Fruit fly (Drosophila melanogaster) whole organism, embryonic: ENCODE measurements around the gene CG13081.
A peak's percentile ranks its signal among the peaks of the same experiment; 100 is the strongest.

Source experiments
- Atf-2 ChIP-seq: fragments of 200-800 bp; sonication (Bioruptor generic); optimal IDR thresholded peaks from 2 replicates; lab custom pipeline; 2016; ENCODE audit warnings: missing biosample characterization, missing genetic modification characterization
- Atf3 ChIP-seq: fragments of 200-800 bp; sonication (Bioruptor generic); optimal IDR thresholded peaks from 3 replicates; lab custom pipeline; 2016; ENCODE audit warnings: missing biosample characterization, missing genetic modification characterization
- B-H1 ChIP-seq: fragments of 200-800 bp; sonication (Bioruptor generic); IDR thresholded peaks from 3 replicates; pipeline ENCODE4 v1.3.6; 2022; ENCODE audit warnings: missing biosample characterization, missing genetic modification characterization
- Blimp-1 ChIP-seq: fragments of 200-800 bp; sonication (Bioruptor generic); optimal IDR thresholded peaks from 3 replicates; lab custom pipeline; 2018; ENCODE audit warnings: missing biosample characterization, missing genetic modification characterization, mild to moderate bottlenecking, moderate library complexity, missing genetic modification reagents
- C15 ChIP-seq: fragments of 200-800 bp; sonication (Bioruptor generic); IDR thresholded peaks from 3 replicates; pipeline ENCODE4 v1.3.6; 2022; ENCODE audit warnings: missing biosample characterization, missing genetic modification characterization
- CG10321 ChIP-seq: fragments of 200-800 bp; sonication (Bioruptor generic); IDR thresholded peaks from 2 replicates; pipeline ENCODE4 v1.3.6; 2022; ENCODE audit warnings: missing biosample characterization, missing genetic modification characterization
- CG11247 ChIP-seq: fragments of 200-800 bp; sonication (Bioruptor generic); IDR thresholded peaks from 2 replicates; pipeline ENCODE4 v1.3.6; 2022; ENCODE audit warnings: missing biosample characterization, missing genetic modification characterization
- CG12391 ChIP-seq: fragments of 200-800 bp; sonication (Bioruptor generic); optimal IDR thresholded peaks from 3 replicates; lab custom pipeline; 2018; ENCODE audit warnings: missing biosample characterization, mild to moderate bottlenecking, missing genetic modification characterization, moderate library complexity
- CG12659 ChIP-seq: fragments of 200-800 bp; sonication (Bioruptor generic); optimal IDR thresholded peaks from 3 replicates; lab custom pipeline; 2017; ENCODE audit warnings: mild to moderate bottlenecking, missing biosample characterization, missing genetic modification reagents, missing genetic modification characterization
- CG15073 ChIP-seq: fragments of 200-800 bp; sonication (Bioruptor generic); optimal IDR thresholded peaks from 2 replicates; lab custom pipeline; 2016; ENCODE audit warnings: missing biosample characterization, missing genetic modification characterization
- CG15514 ChIP-seq: fragments of 200-800 bp; sonication (Bioruptor generic); optimal IDR thresholded peaks from 3 replicates; lab custom pipeline; 2017; ENCODE audit warnings: missing biosample characterization, missing genetic modification characterization, mild to moderate bottlenecking, moderate library complexity, missing genetic modification reagents
- CG15696 ChIP-seq: fragments of 200-800 bp; sonication (Bioruptor generic); optimal IDR thresholded peaks from 2 replicates; lab custom pipeline; 2019; ENCODE audit warnings: missing biosample characterization, mild to moderate bottlenecking, missing genetic modification characterization, moderate library complexity
- CG16863 ChIP-seq: fragments of 200-800 bp; sonication (Bioruptor generic); optimal IDR thresholded peaks from 3 replicates; lab custom pipeline; 2016; ENCODE audit warnings: missing biosample characterization, missing genetic modification characterization
- CG17361 ChIP-seq: fragments of 200-800 bp; sonication (Bioruptor generic); IDR thresholded peaks from 3 replicates; pipeline ENCODE4 v1.3.6; 2022; ENCODE audit warnings: missing biosample characterization, missing genetic modification characterization
- CG18599 ChIP-seq: fragments of 200-800 bp; sonication (Bioruptor generic); optimal IDR thresholded peaks from 3 replicates; lab custom pipeline; 2017; ENCODE audit warnings: missing biosample characterization, missing genetic modification characterization, mild to moderate bottlenecking, moderate library complexity, missing genetic modification reagents
- CG2129 ChIP-seq: fragments of 200-800 bp; sonication (Bioruptor generic); IDR thresholded peaks from 2 replicates; pipeline ENCODE4 v1.3.6; 2022; ENCODE audit warnings: missing biosample characterization, missing genetic modification characterization; ENCODE audit not compliant: partially characterized antibody
- CG32532 ChIP-seq: fragments of 200-800 bp; sonication (Bioruptor generic); IDR thresholded peaks from 2 replicates; pipeline ENCODE4 v1.3.6; 2022; ENCODE audit warnings: missing biosample characterization, missing genetic modification characterization
- CG3995 ChIP-seq: fragments of 200-800 bp; sonication (Bioruptor generic); optimal IDR thresholded peaks from 3 replicates; lab custom pipeline; 2016; ENCODE audit warnings: missing biosample characterization, missing genetic modification characterization
- CG4617 ChIP-seq: fragments of 200-800 bp; sonication (Bioruptor generic); optimal IDR thresholded peaks from 3 replicates; lab custom pipeline; 2016; ENCODE audit warnings: missing biosample characterization, missing genetic modification characterization, borderline replicate concordance
- CG6254 ChIP-seq: fragments of 200-800 bp; sonication (Bioruptor generic); optimal IDR thresholded peaks from 3 replicates; lab custom pipeline; 2017; ENCODE audit warnings: mild to moderate bottlenecking, missing biosample characterization, missing genetic modification reagents, missing genetic modification characterization
- CG8359 ChIP-seq: fragments of 200-800 bp; sonication (Bioruptor generic); optimal IDR thresholded peaks from 2 replicates; lab custom pipeline; 2017; ENCODE audit warnings: missing biosample characterization, mild to moderate bottlenecking, missing genetic modification characterization, borderline replicate concordance
- CG8765 ChIP-seq: fragments of 200-800 bp; sonication (Bioruptor generic); IDR thresholded peaks from 2 replicates; pipeline ENCODE4 v1.3.6; 2022; ENCODE audit warnings: missing biosample characterization, missing genetic modification characterization
- CG9609 ChIP-seq: fragments of 200-800 bp; sonication (Bioruptor generic); optimal IDR thresholded peaks from 3 replicates; lab custom pipeline; 2016; ENCODE audit warnings: missing biosample characterization, missing genetic modification characterization
- CHES-1-like ChIP-seq: fragments of 200-800 bp; sonication (Bioruptor generic); optimal IDR thresholded peaks from 2 replicates; lab custom pipeline; 2016; ENCODE audit warnings: missing biosample characterization, missing genetic modification characterization
- CoRest ChIP-seq: fragments of 200-800 bp; sonication (Bioruptor generic); optimal IDR thresholded peaks from 3 replicates; lab custom pipeline; 2018; ENCODE audit warnings: missing biosample characterization, mild to moderate bottlenecking, missing genetic modification characterization, moderate library complexity
- D19B ChIP-seq: fragments of 200-800 bp; sonication (Bioruptor generic); optimal IDR thresholded peaks from 2 replicates; lab custom pipeline; 2017; ENCODE audit warnings: missing biosample characterization, mild to moderate bottlenecking, missing genetic modification characterization
- Doc2 ChIP-seq: fragments of 200-800 bp; sonication (Bioruptor generic); IDR thresholded peaks from 2 replicates; pipeline ENCODE4 v1.3.6; 2022; ENCODE audit warnings: missing biosample characterization, missing genetic modification characterization
- Dp ChIP-seq: fragments of 200-800 bp; sonication (Bioruptor generic); optimal IDR thresholded peaks from 2 replicates; lab custom pipeline; 2018; ENCODE audit warnings: missing biosample characterization, mild to moderate bottlenecking, missing genetic modification characterization, moderate library complexity
- ERR ChIP-seq: fragments of 200-800 bp; sonication (Bioruptor generic); optimal IDR thresholded peaks from 2 replicates; lab custom pipeline; 2016; ENCODE audit warnings: missing biosample characterization, missing genetic modification characterization
- Jarid2 ChIP-seq: fragments of 200-800 bp; sonication (Bioruptor generic); optimal IDR thresholded peaks from 3 replicates; lab custom pipeline; 2017; ENCODE audit warnings: mild to moderate bottlenecking, missing biosample characterization, missing genetic modification reagents, missing genetic modification characterization
- MESR4 ChIP-seq: fragments of 200-800 bp; sonication (Bioruptor generic); optimal IDR thresholded peaks from 2 replicates; lab custom pipeline; 2018; ENCODE audit warnings: missing biosample characterization, mild to moderate bottlenecking, missing genetic modification characterization, moderate library complexity
- NFAT ChIP-seq: fragments of 200-800 bp; sonication (Bioruptor generic); IDR thresholded peaks from 2 replicates; pipeline ENCODE4 v1.3.6; 2022; ENCODE audit warnings: missing biosample characterization, missing genetic modification characterization
- Sry-β ChIP-seq: fragments of 200-800 bp; sonication (Bioruptor generic); optimal IDR thresholded peaks from 2 replicates; lab custom pipeline; 2018; ENCODE audit warnings: missing biosample characterization, mild to moderate bottlenecking, missing genetic modification characterization, moderate library complexity
- Usf ChIP-seq: fragments of 200-800 bp; sonication (Bioruptor generic); optimal IDR thresholded peaks from 2 replicates; lab custom pipeline; 2017; ENCODE audit warnings: missing genotype, missing biosample characterization, missing genetic modification characterization
- bigmax ChIP-seq: fragments of 200-800 bp; sonication (Bioruptor generic); optimal IDR thresholded peaks from 2 replicates; lab custom pipeline; 2018; ENCODE audit warnings: missing biosample characterization, mild to moderate bottlenecking, missing genetic modification characterization
- btn ChIP-seq: fragments of 200-800 bp; sonication (Bioruptor generic); optimal IDR thresholded peaks from 2 replicates; lab custom pipeline; 2016; ENCODE audit warnings: missing biosample characterization, missing genetic modification characterization
- fd3F ChIP-seq: fragments of 200-800 bp; sonication (Bioruptor generic); optimal IDR thresholded peaks from 2 replicates; lab custom pipeline; 2018; ENCODE audit warnings: missing biosample characterization, mild to moderate bottlenecking, missing genetic modification characterization, moderate library complexity
- gfzf ChIP-seq: fragments of 200-800 bp; sonication (Bioruptor generic); optimal IDR thresholded peaks from 2 replicates; lab custom pipeline; 2016; ENCODE audit warnings: missing biosample characterization, mild to moderate bottlenecking, missing genetic modification characterization, moderate library complexity
- gt ChIP-seq: fragments of 200-800 bp; sonication (Bioruptor generic); IDR thresholded peaks from 2 replicates; pipeline ENCODE4 v1.3.6; 2022; ENCODE audit warnings: missing biosample characterization, missing genetic modification characterization
- hbn ChIP-seq: fragments of 200-800 bp; sonication (Bioruptor generic); IDR thresholded peaks from 2 replicates; pipeline ENCODE4 v1.3.6; 2022; ENCODE audit warnings: missing biosample characterization, missing genetic modification characterization; ENCODE audit not compliant: partially characterized antibody
- mam ChIP-seq: fragments of 200-800 bp; sonication (Bioruptor generic); optimal IDR thresholded peaks from 3 replicates; lab custom pipeline; 2016; ENCODE audit warnings: missing biosample characterization, missing genetic modification characterization
- nmo ChIP-seq: fragments of 200-800 bp; sonication (Bioruptor generic); optimal IDR thresholded peaks from 2 replicates; lab custom pipeline; 2018; ENCODE audit warnings: missing biosample characterization, mild to moderate bottlenecking, missing genetic modification characterization, moderate library complexity
- odd ChIP-seq: fragments of 200-800 bp; sonication (Bioruptor generic); optimal IDR thresholded peaks from 2 replicates; lab custom pipeline; 2017; ENCODE audit warnings: missing biosample characterization, mild to moderate bottlenecking, missing genetic modification characterization
- org-1 ChIP-seq: fragments of 200-800 bp; sonication (Bioruptor generic); optimal IDR thresholded peaks from 2 replicates; lab custom pipeline; 2017; ENCODE audit warnings: missing biosample characterization, missing genetic modification characterization
- repo ChIP-seq: fragments of 200-800 bp; sonication (Bioruptor generic); optimal IDR thresholded peaks from 2 replicates; lab custom pipeline; 2016; ENCODE audit warnings: missing biosample characterization, missing genetic modification characterization
- tin ChIP-seq: fragments of 200-800 bp; sonication (Bioruptor generic); optimal IDR thresholded peaks from 3 replicates; lab custom pipeline; 2016; ENCODE audit warnings: missing biosample characterization, missing genetic modification characterization
- tup ChIP-seq: fragments of 200-800 bp; sonication (Bioruptor generic); optimal IDR thresholded peaks from 2 replicates; lab custom pipeline; 2016; ENCODE audit warnings: missing biosample characterization, mild to moderate bottlenecking, missing genetic modification characterization, moderate library complexity
- wek ChIP-seq: fragments of 200-800 bp; sonication (Bioruptor generic); optimal IDR thresholded peaks from 3 replicates; lab custom pipeline; 2018; ENCODE audit warnings: missing biosample characterization, mild to moderate bottlenecking, missing genetic modification characterization, moderate library complexity
- z ChIP-seq: fragments of 200-800 bp; sonication (Bioruptor generic); IDR thresholded peaks from 3 replicates; pipeline ENCODE4 v1.3.6; 2022; ENCODE audit warnings: missing biosample characterization, missing genetic modification characterization
- zfh2 ChIP-seq: fragments of 200-800 bp; sonication (Bioruptor generic); optimal IDR thresholded peaks from 2 replicates; lab custom pipeline; 2016; ENCODE audit warnings: missing biosample characterization, missing genetic modification characterization

The CG13081 gene

dm6 chr2L:19528308-19528707 is 12.1 kb upstream of the CG13081 start (continued):
- TF ChIP-seq CG4617 (GFP tag; lab: Kevin White, UChicago) (peak; percentile 67), gfzf (GFP tag; lab: Kevin White, UChicago) (no peak), Dp (GFP tag; lab: Kevin White, UChicago) (peak; percentile 5), CG8765 (GFP tag; lab: Robert Waterston, UW) (peak; percentile 85; the same call in 1 of the 2 replicates), ERR (GFP tag; lab: Kevin White, UChicago) (peak; percentile 96), D19B (GFP tag; lab: Kevin White, UChicago) (peak; percentile 93), Blimp-1 (GFP tag; lab: Kevin White, UChicago) (peak; percentile 82), CG18599 (peak; percentile 99), nmo (GFP tag; lab: Kevin White, UChicago) (peak; percentile 91), btn (peak; percentile 62), Sry-β (GFP tag; lab: Kevin White, UChicago) (no peak), Doc2 (GFP tag; lab: Robert Waterston, UW) (peak; percentile 72), CG12659 (GFP tag; lab: Kevin White, UChicago) (peak; percentile 97), CG15514 (GFP tag; lab: Kevin White, UChicago) (peak; percentile 94), CG32532 (GFP tag; lab: Robert Waterston, UW) (peak; percentile 99), CG9609 (peak; percentile 90), z (GFP tag; lab: Robert Waterston, UW) (peak; percentile 32; the same call in 1 of the 3 replicates), Atf3 (GFP tag; lab: Kevin White, UChicago) (peak; percentile 85), odd (peak; percentile 92), CG10321 (peak; percentile 75), CG8359 (GFP tag; lab: Kevin White, UChicago) (peak; percentile 62), CG6254 (GFP tag; lab: Kevin White, UChicago) (peak; percentile 54), B-H1 (peak; percentile 93), gt (GFP tag; lab: Robert Waterston, UW) (peak; percentile 65), bigmax (peak; percentile 62), tin (GFP tag; lab: Kevin White, UChicago) (peak; percentile 90), Usf (GFP tag; lab: Kevin White, UChicago) (peak; percentile 94), CG12391 (tag; lab: Kevin White, UChicago) (peak; percentile 97), NFAT (GFP tag; lab: Robert Waterston, UW) (peak; percentile 97), org-1 (GFP tag; lab: Kevin White, UChicago) (peak; percentile 95), CG16863 (GFP tag; lab: Kevin White, UChicago) (peak; percentile 89), CG11247 (GFP tag; lab: Robert Waterston, UW) (peak; percentile 97), C15 (GFP tag; lab: Robert Waterston, UW) (peak; percentile 96), CG17361 (peak; percentile 88), mam (GFP tag; lab: Kevin White, UChicago) (peak; percentile 98), fd3F (GFP tag; lab: Kevin White, UChicago) (peak; percentile 97), CG2129 (GFP tag; lab: Robert Waterston, UW) (no peak), CG15696 (peak; percentile 77), Atf-2 (GFP tag; lab: Kevin White, UChicago) (peak; percentile 88), hbn (GFP tag; lab: Robert Waterston, UW) (no peak), wek (GFP tag; lab: Kevin White, UChicago) (peak; percentile 61), CoRest (tag; lab: Kevin White, UChicago) (peak; percentile 96), repo (peak; percentile 85), CG15073 (GFP tag; lab: Kevin White, UChicago) (peak; percentile 28), MESR4 (peak; percentile 51), CG3995 (GFP tag; lab: Kevin White, UChicago) (peak; percentile 84), tup (peak; percentile 89), Jarid2 (peak; percentile 76), CHES-1-like (peak; percentile 97), zfh2 (GFP tag; lab: Kevin White, UChicago) (peak; percentile 97)
